Fruit fly (Drosophila melanogaster): ENCODE data around the gene CG34177.

Gene CG34177

dm6 chr2L:4477978-4478377 is 44.3 kb downstream of the CG34177 start:
- no peak for TF ChIP-seq noc (tag; optimal IDR thresholded peaks at IDR 0.05)
